Fruit fly (Drosophila melanogaster) whole organism, embryonic: Measurements from ENCODE around the gene Bap111.

Source experiments
- Bdp1 ChIP-seq: fragments of 200-800 bp; sonication (Bioruptor generic); optimal IDR thresholded peaks from 3 replicates; lab custom pipeline; 2016; ENCODE audit warnings: missing biosample characterization, missing genetic modification characterization
- CG1233 ChIP-seq: fragments of 200-800 bp; sonication (Bioruptor generic); optimal IDR thresholded peaks from 4 replicates; lab custom pipeline; 2018; ENCODE audit warnings: missing biosample characterization, mild to moderate bottlenecking, missing genetic modification characterization
- CG12744 ChIP-seq: fragments of 200-800 bp; sonication (Bioruptor generic); optimal IDR thresholded peaks from 2 replicates; lab custom pipeline; 2016; ENCODE audit warnings: missing biosample characterization, missing genetic modification characterization
- CG14965 ChIP-seq: fragments of 200-800 bp; sonication (Bioruptor generic); optimal IDR thresholded peaks from 2 replicates; lab custom pipeline; 2016; ENCODE audit warnings: missing biosample characterization, missing genetic modification characterization, borderline replicate concordance
- CG15269 ChIP-seq: fragments of 200-800 bp; sonication (Bioruptor generic); optimal IDR thresholded peaks from 2 replicates; lab custom pipeline; 2018; ENCODE audit warnings: missing biosample characterization, mild to moderate bottlenecking, missing genetic modification characterization, moderate library complexity
- CG1647 ChIP-seq: fragments of 200-800 bp; sonication (Bioruptor generic); optimal IDR thresholded peaks from 3 replicates; lab custom pipeline; 2016; ENCODE audit warnings: missing biosample characterization, missing genetic modification characterization
- CG16815 ChIP-seq: fragments of 200-800 bp; sonication (Bioruptor generic); optimal IDR thresholded peaks from 3 replicates; lab custom pipeline; 2017; ENCODE audit warnings: missing biosample characterization, mild to moderate bottlenecking, missing genetic modification characterization
- CG34224 ChIP-seq: fragments of 200-800 bp; sonication (Bioruptor generic); IDR thresholded peaks from 3 replicates; pipeline ENCODE4 v1.3.6; 2022; ENCODE audit warnings: missing biosample characterization, missing genetic modification characterization; ENCODE audit not compliant: partially characterized antibody
- CG3847 ChIP-seq: fragments of 200-800 bp; sonication (Bioruptor generic); IDR thresholded peaks from 2 replicates; pipeline ENCODE4 v1.3.6; 2022; ENCODE audit warnings: missing biosample characterization, missing genetic modification characterization
- CG4404 ChIP-seq: fragments of 200-800 bp; sonication (Bioruptor generic); IDR thresholded peaks from 2 replicates; pipeline ENCODE4 v1.3.6; 2022; ENCODE audit warnings: missing biosample characterization, missing genetic modification characterization
- CG6689 ChIP-seq: fragments of 200-800 bp; sonication (Bioruptor generic); IDR thresholded peaks from 2 replicates; pipeline ENCODE4 v1.3.6; 2022; ENCODE audit warnings: missing biosample characterization, missing genetic modification characterization
- CG6791 ChIP-seq: fragments of 200-800 bp; sonication (Bioruptor generic); IDR thresholded peaks from 3 replicates; pipeline ENCODE4 v1.3.6; 2022; ENCODE audit warnings: missing biosample characterization, missing genetic modification characterization; ENCODE audit not compliant: partially characterized antibody
- CG8281 ChIP-seq: fragments of 200-800 bp; sonication (Bioruptor generic); optimal IDR thresholded peaks from 2 replicates; lab custom pipeline; 2018; ENCODE audit warnings: missing biosample characterization, mild to moderate bottlenecking, missing genetic modification characterization, moderate library complexity
- CG8924 ChIP-seq: fragments of 200-800 bp; optimal IDR thresholded peaks from 3 replicates; lab custom pipeline; 2019; ENCODE audit warnings: missing biosample characterization, mild to moderate bottlenecking, missing genetic modification characterization, moderate library complexity
- Dek ChIP-seq: fragments of 200-800 bp; sonication (Bioruptor generic); optimal IDR thresholded peaks from 3 replicates; lab custom pipeline; 2019; ENCODE audit warnings: missing biosample characterization, mild to moderate bottlenecking, missing genetic modification characterization, moderate library complexity
- Fer2 ChIP-seq: fragments of 200-800 bp; sonication (Bioruptor generic); optimal IDR thresholded peaks from 2 replicates; lab custom pipeline; 2018; ENCODE audit warnings: missing biosample characterization, mild to moderate bottlenecking, missing genetic modification characterization, moderate library complexity
- Max ChIP-seq: fragments of 200-800 bp; sonication (Bioruptor generic); optimal IDR thresholded peaks from 2 replicates; lab custom pipeline; 2016; ENCODE audit warnings: missing biosample characterization, mild to moderate bottlenecking, missing genetic modification characterization
- Neu2 ChIP-seq: fragments of 200-800 bp; sonication (Bioruptor generic); optimal IDR thresholded peaks from 3 replicates; lab custom pipeline; 2016; ENCODE audit warnings: missing biosample characterization, missing genetic modification characterization, borderline replicate concordance
- Pdp1 ChIP-seq, 2 experiments: fragments of 200-800 bp; sonication (Bioruptor generic); optimal IDR thresholded peaks; 3 replicates each; lab custom pipeline; 2016; ENCODE audit warnings: missing biosample characterization in 2 of 2, missing genetic modification characterization in 2 of 2, mild to moderate bottlenecking in 1 of 2, moderate library complexity in 1 of 2
- Sox100B ChIP-seq: fragments of 200-800 bp; sonication (Bioruptor generic); optimal IDR thresholded peaks from 3 replicates; lab custom pipeline; 2018; ENCODE audit warnings: missing biosample characterization, mild to moderate bottlenecking, missing genetic modification characterization
- Trl ChIP-seq, 3 experiments: fragments of >200 bp in 2 of 3; fragments of 200-800 bp in 1 of 3; sonication (Bioruptor generic) in 1 of 3; optimal IDR thresholded peaks; 2 replicates in 1 of 3; 3 replicates in 2 of 3; lab custom pipeline; 2016 to 2017; ENCODE audit warnings: missing biosample characterization in 1 of 3, missing genetic modification characterization in 1 of 3
- Xbp1 ChIP-seq: fragments of 200-800 bp; sonication (Bioruptor generic); optimal IDR thresholded peaks from 3 replicates; lab custom pipeline; 2016; ENCODE audit warnings: missing biosample characterization, mild to moderate bottlenecking, missing genetic modification characterization
- Xrp1 ChIP-seq: fragments of 200-800 bp; sonication (Bioruptor generic); IDR thresholded peaks from 2 replicates; pipeline ENCODE4 v1.3.6; 2022; ENCODE audit warnings: missing biosample characterization, missing genetic modification characterization
- ara ChIP-seq: fragments of 200-800 bp; sonication (Bioruptor generic); IDR thresholded peaks from 2 replicates; pipeline ENCODE4 v1.3.6; 2022; ENCODE audit warnings: missing biosample characterization, missing genetic modification characterization
- danr ChIP-seq: fragments of 200-800 bp; sonication (Bioruptor generic); IDR thresholded peaks from 2 replicates; pipeline ENCODE4 v1.3.6; 2022; ENCODE audit warnings: missing biosample characterization, missing genetic modification characterization
- dm ChIP-seq: fragments of 200-800 bp; sonication (Bioruptor generic); optimal IDR thresholded peaks from 3 replicates; lab custom pipeline; 2016; ENCODE audit warnings: missing biosample characterization, missing genetic modification characterization
- dmrt99B ChIP-seq: fragments of 200-800 bp; sonication (Bioruptor generic); optimal IDR thresholded peaks from 2 replicates; lab custom pipeline; 2018; ENCODE audit warnings: missing biosample characterization, mild to moderate bottlenecking, missing genetic modification characterization, moderate library complexity
- emc ChIP-seq: fragments of 200-800 bp; sonication (Bioruptor generic); optimal IDR thresholded peaks from 2 replicates; lab custom pipeline; 2016; ENCODE audit warnings: missing biosample characterization, missing genetic modification characterization
- en ChIP-seq: fragments of 200-800 bp; sonication (Bioruptor generic); optimal IDR thresholded peaks from 2 replicates; lab custom pipeline; 2016; ENCODE audit warnings: missing biosample characterization, missing genetic modification characterization
- eve ChIP-seq, 2 experiments: fragments of >200 bp; optimal IDR thresholded peaks; 2 replicates each; lab custom pipeline; 2017; ENCODE audit warnings: missing biosample characterization in 2 of 2, missing genetic modification characterization in 2 of 2
- exex ChIP-seq: fragments of 200-800 bp; sonication (Bioruptor generic); optimal IDR thresholded peaks from 4 replicates; lab custom pipeline; 2018; ENCODE audit warnings: missing biosample characterization, mild to moderate bottlenecking, missing genetic modification characterization, moderate library complexity
- eyg ChIP-seq: fragments of 200-800 bp; sonication (Bioruptor generic); optimal IDR thresholded peaks from 3 replicates; lab custom pipeline; 2016; ENCODE audit warnings: missing biosample characterization, missing genetic modification characterization
- fd64A ChIP-seq: fragments of 200-800 bp; sonication (Bioruptor generic); optimal IDR thresholded peaks from 3 replicates; lab custom pipeline; 2018; ENCODE audit warnings: missing biosample characterization, mild to moderate bottlenecking, missing genetic modification characterization
- fd96Cb ChIP-seq: fragments of 200-800 bp; sonication (Bioruptor generic); optimal IDR thresholded peaks from 2 replicates; lab custom pipeline; 2018; ENCODE audit warnings: missing biosample characterization, mild to moderate bottlenecking, missing genetic modification characterization, moderate library complexity
- ftz-f1 ChIP-seq: fragments of 200-800 bp; sonication (Bioruptor generic); optimal IDR thresholded peaks from 2 replicates; lab custom pipeline; 2016; ENCODE audit warnings: missing biosample characterization, missing genetic modification characterization
- fu2 ChIP-seq: fragments of 200-800 bp; sonication (Bioruptor generic); optimal IDR thresholded peaks from 2 replicates; lab custom pipeline; 2016; ENCODE audit warnings: missing biosample characterization, missing genetic modification characterization
- gcm ChIP-seq: fragments of 200-800 bp; sonication (Bioruptor generic); optimal IDR thresholded peaks from 2 replicates; lab custom pipeline; 2019; ENCODE audit warnings: missing biosample characterization, mild to moderate bottlenecking, missing genetic modification characterization, moderate library complexity
- gfzf ChIP-seq: fragments of 200-800 bp; sonication (Bioruptor generic); optimal IDR thresholded peaks from 2 replicates; lab custom pipeline; 2016; ENCODE audit warnings: missing biosample characterization, mild to moderate bottlenecking, missing genetic modification characterization, moderate library complexity
- gsb ChIP-seq: fragments of 200-800 bp; sonication (Bioruptor generic); IDR thresholded peaks from 2 replicates; pipeline ENCODE4 v1.3.6; 2022; ENCODE audit warnings: missing biosample characterization, missing genetic modification characterization
- jumu ChIP-seq: fragments of 200-800 bp; sonication (Bioruptor generic); optimal IDR thresholded peaks from 3 replicates; lab custom pipeline; 2016; ENCODE audit warnings: missing biosample characterization, missing genetic modification characterization
- lab ChIP-seq: fragments of 200-800 bp; sonication (Bioruptor generic); optimal IDR thresholded peaks from 3 replicates; lab custom pipeline; 2017; ENCODE audit warnings: missing biosample characterization, missing genetic modification characterization, mild to moderate bottlenecking, moderate library complexity, missing genetic modification reagents
- lola ChIP-seq, 3 experiments: fragments of >200 bp in 2 of 3; fragments of 200-800 bp in 1 of 3; sonication (Bioruptor generic) in 1 of 3; optimal IDR thresholded peaks; 2 replicates each; lab custom pipeline; 2017 to 2019; ENCODE audit warnings: missing biosample characterization in 3 of 3, missing genetic modification characterization in 3 of 3, mild to moderate bottlenecking in 1 of 3, moderate library complexity in 1 of 3
- prd ChIP-seq, 3 experiments: fragments of >200 bp in 2 of 3; fragments of 200-800 bp in 1 of 3; sonication (Bioruptor generic) in 1 of 3; optimal IDR thresholded peaks in 2 of 3; IDR thresholded peaks in 1 of 3; 2 replicates in 2 of 3; 3 replicates in 1 of 3; pipeline versions ENCODE4 v1.3.6 to Lab custom; 2017 to 2022; ENCODE audit warnings: missing biosample characterization in 1 of 3, missing genetic modification characterization in 1 of 3
- scrt ChIP-seq: fragments of 200-800 bp; sonication (Bioruptor generic); optimal IDR thresholded peaks from 2 replicates; lab custom pipeline; 2018; ENCODE audit warnings: missing biosample characterization, mild to moderate bottlenecking, missing genetic modification characterization, moderate library complexity
- ssp ChIP-seq: fragments of 200-800 bp; sonication (Bioruptor generic); IDR thresholded peaks from 2 replicates; pipeline ENCODE4 v1.3.6; 2022; ENCODE audit warnings: missing biosample characterization, missing genetic modification characterization
- trem ChIP-seq: fragments of 200-800 bp; optimal IDR thresholded peaks from 3 replicates; lab custom pipeline; 2019; ENCODE audit warnings: missing biosample characterization, mild to moderate bottlenecking, missing genetic modification characterization, moderate library complexity
- tx ChIP-seq: fragments of 200-800 bp; sonication (Bioruptor generic); optimal IDR thresholded peaks from 2 replicates; lab custom pipeline; 2016; ENCODE audit warnings: missing biosample characterization, missing genetic modification characterization

The Bap111 gene

dm6 chrX:9136776-9137550 lies 12.1 kb upstream of the Bap111 start (continued):
- TF ChIP-seq ara (GFP tag; lab: Robert Waterston, UW) (no peak), CG12744 (GFP tag; lab: Kevin White, UChicago) (no peak), dmrt99B (peak; percentile 73), CG15269 (tag; lab: Kevin White, UChicago) (peak; percentile 54), Fer2 (tag; lab: Kevin White, UChicago) (no peak), CG34224 (GFP tag; lab: Robert Waterston, UW) (no peak), Dek (peak; percentile 2), emc (GFP tag; lab: Kevin White, UChicago) (peak; percentile 17), gsb (GFP tag; lab: Robert Waterston, UW) (no peak), CG1647 (no peak), fd96Cb (tag; lab: Kevin White, UChicago) (peak; percentile 35), Sox100B (GFP tag; lab: Kevin White, UChicago) (peak; percentile 16), ssp (peak; percentile 45), lola (GFP tag; optimal IDR thresholded peaks at IDR 0.05; lab: Kevin White, UChicago) (peak in 1 of 3 experiments; percentile 41), dm (peak; percentile 5), gfzf (no peak), Neu2 (GFP tag; lab: Kevin White, UChicago) (no peak), danr (no peak), Pdp1 (GFP tag; optimal IDR thresholded peaks at IDR 0.05; lab: Kevin White, UChicago) (peak; percentile 60), en (no peak), CG1233 (no peak), Xbp1 (GFP tag; lab: Kevin White, UChicago) (peak; percentile 55), Xrp1 (GFP tag; lab: Robert Waterston, UW) (peak; percentile 49; the same call in 1 of the 2 replicates), fd64A (GFP tag; lab: Kevin White, UChicago) (no peak), Trl (optimal IDR thresholded peaks at IDR 0.05; lab: Kevin White, UChicago) (no peak), Trl (GFP tag; optimal IDR thresholded peaks at IDR 0.05; lab: Kevin White, UChicago) (peak; percentile 34), Max (GFP tag; lab: Kevin White, UChicago) (peak; percentile 36), CG8281 (tag; lab: Kevin White, UChicago) (peak; percentile 25), Bdp1 (GFP tag; lab: Kevin White, UChicago) (no peak), CG3847 (GFP tag; lab: Robert Waterston, UW) (no peak), eve (GFP tag; optimal IDR thresholded peaks at IDR 0.05; lab: Kevin White, UChicago) (no peak), jumu (peak; percentile 24), CG6791 (GFP tag; lab: Robert Waterston, UW) (no peak), scrt (GFP tag; lab: Kevin White, UChicago) (no peak), trem (tag; lab: Kevin White, UChicago) (no peak), CG14965 (GFP tag; lab: Kevin White, UChicago) (no peak), ftz-f1 (no peak), exex (tag; lab: Kevin White, UChicago) (no peak), CG16815 (peak; percentile 27), lab (GFP tag; lab: Kevin White, UChicago) (peak; percentile 45), prd (optimal IDR thresholded peaks at IDR 0.05; lab: Kevin White, UChicago) (no peak), prd (GFP tag; IDR thresholded peaks at IDR 0.05; lab: Robert Waterston, UW) (peak; percentile 69), tx (peak; percentile 33), CG6689 (GFP tag; lab: Robert Waterston, UW) (peak; percentile 35; the same call in 1 of the 2 replicates), CG8924 (tag; lab: Kevin White, UChicago) (peak; percentile 58), CG4404 (GFP tag; lab: Robert Waterston, UW) (no peak), gcm (GFP tag; lab: Kevin White, UChicago) (peak; percentile 38), eyg (GFP tag; lab: Kevin White, UChicago) (peak; percentile 16), fu2 (GFP tag; lab: Kevin White, UChicago) (peak; percentile 26)
